Worm (Caenorhabditis elegans): ENCODE measurements around the gene alkb-1.
"Not testable (repeated sequence)": the region's sequence is repeated elsewhere in the genome, so short reads cannot be mapped to it uniquely, and the experiment has no call there.

alkb-1 gene

ce11 chrII:1446696-1447293 is 34.6 kb downstream of the alkb-1 start, which contains the start of gene Y51H7C.12:
Gene Y51H7C.12, minus strand, starts transcription at chrII:1446746.
- not testable (repeated sequence) for TF ChIP-seq sea-1 (GFP tag; conservative IDR thresholded peaks at IDR 0.05); hmg-4 (GFP tag; optimal IDR thresholded peaks at IDR 0.05); ceh-13 (GFP tag; optimal IDR thresholded peaks at IDR 0.05)

- TF ChIP-seq pes-1 (GFP tag; IDR thresholded peaks at IDR 0.05): peak; percentile 50; the same call in 1 of the 2 replicates
- TF ChIP-seq tbx-37 (GFP tag; conservative IDR thresholded peaks at IDR 0.05): peak; percentile 58
- TF ChIP-seq scrt-1 (GFP tag; IDR thresholded peaks at IDR 0.05): peak; percentile 61; the same call in 1 of the 2 replicates
Measured at ce11 chrII:1451975-1452374, 39.8 kb downstream of the alkb-1 start.

ce11 chrII:1453209-1453608 is 41.0 kb downstream of the alkb-1 start:
- TF ChIP-seq sea-1 (GFP tag; conservative IDR thresholded peaks at IDR 0.05) (peak; percentile 53; the same call in 1 of the 2 replicates), scrt-1 (GFP tag; IDR thresholded peaks at IDR 0.05) (peak; percentile 35; the same call in 1 of the 2 replicates), pes-1 (GFP tag; IDR thresholded peaks at IDR 0.05) (peak; percentile 46)

DNA sequence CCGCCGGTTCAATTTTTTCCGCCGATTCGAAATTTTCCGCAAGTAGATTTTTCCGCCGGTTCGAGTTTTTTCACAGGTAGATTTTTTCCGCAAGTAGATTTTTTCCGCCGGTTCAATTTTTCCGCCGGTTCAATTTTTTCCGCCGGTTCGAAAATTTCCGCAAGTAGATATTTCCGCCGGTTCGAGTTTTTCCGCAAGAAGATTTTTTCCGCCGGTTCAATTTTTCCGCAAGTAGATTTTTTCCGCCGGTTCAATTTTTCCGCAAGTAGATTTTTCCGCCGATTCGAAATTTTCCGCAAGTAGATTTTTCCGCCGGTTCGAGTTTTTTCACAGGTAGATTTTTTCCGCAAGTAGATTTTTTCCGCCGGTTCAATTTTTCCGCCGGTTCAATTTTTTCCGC is 41.5 kb downstream of the alkb-1 start:
- peak; percentile 41; the same call in 1 of the 2 replicates for TF ChIP-seq pes-1 (GFP tag; IDR thresholded peaks at IDR 0.05)
- peak; percentile 53; the same call in 1 of the 2 replicates for TF ChIP-seq scrt-1 (GFP tag; IDR thresholded peaks at IDR 0.05)

DNA sequence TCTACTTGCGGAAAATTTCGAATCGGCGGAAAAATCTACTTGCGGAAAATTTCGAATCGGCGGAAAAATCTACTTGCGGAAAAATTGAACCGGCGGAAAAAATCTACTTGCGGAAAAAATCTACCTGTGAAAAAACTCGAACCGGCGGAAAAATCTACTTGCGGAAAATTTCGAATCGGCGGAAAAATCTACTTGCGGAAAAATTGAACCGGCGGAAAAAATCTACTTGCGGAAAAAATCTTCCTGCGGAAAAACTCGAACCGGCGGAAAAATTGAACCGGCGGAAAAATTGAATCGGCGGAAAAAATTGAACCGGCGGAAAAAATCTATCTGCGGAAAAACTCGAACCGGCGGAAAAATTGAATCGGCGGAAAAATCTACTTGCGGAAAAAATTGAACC is 45.6 kb downstream of the alkb-1 start:
- TF ChIP-seq pes-1 (GFP tag; IDR thresholded peaks at IDR 0.05) (peak; percentile 75), tbx-11 (GFP tag; IDR thresholded peaks at IDR 0.05) (peak; percentile 60; the same call in 1 of the 2 replicates)

DNA sequence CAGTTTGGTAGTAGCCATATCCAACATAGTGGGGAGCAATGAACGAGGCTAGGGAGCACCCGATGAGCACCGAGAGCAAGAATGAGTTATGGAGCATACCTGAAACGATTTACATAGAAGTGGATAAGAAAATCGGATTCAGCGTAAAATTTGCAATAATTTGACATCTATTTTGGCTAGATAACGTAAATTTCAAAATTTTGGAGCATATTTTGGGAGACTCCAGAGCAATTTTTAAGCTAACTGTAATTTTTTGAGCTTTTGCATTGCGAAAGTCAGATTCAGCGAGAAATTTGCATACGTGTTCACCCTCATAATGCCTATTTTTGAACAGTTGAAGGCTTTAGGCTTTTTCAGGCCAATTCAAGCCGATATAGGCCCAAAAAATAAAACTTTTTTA is 54.2 kb downstream of the alkb-1 start, which contains the start of gene Y51H7C.13:
Gene Y51H7C.13 (minus strand): TSS at position 101 of the 400 bp plus-strand sequence.
- TF ChIP-seq aly-1 (tag; optimal IDR thresholded peaks at IDR 0.05) (no peak), B0310.2 (tag; optimal IDR thresholded peaks at IDR 0.05) (no peak), F13C5.2 (tag; optimal IDR thresholded peaks at IDR 0.05) (no peak), tra-4 (tag; optimal IDR thresholded peaks at IDR 0.05) (no peak), hmg-4 (GFP tag; optimal IDR thresholded peaks at IDR 0.05) (no peak), sea-1 (GFP tag; conservative IDR thresholded peaks at IDR 0.05) (no peak), ama-1 (optimal IDR thresholded peaks at IDR 0.05) (no peak), tbx-11 (GFP tag; IDR thresholded peaks at IDR 0.05) (no peak), pes-1 (GFP tag; IDR thresholded peaks at IDR 0.05) (no peak), hnd-1 (tag; optimal IDR thresholded peaks at IDR 0.05) (no peak), flt-1 (GFP tag; IDR thresholded peaks at IDR 0.05) (no peak), scrt-1 (GFP tag; IDR thresholded peaks at IDR 0.05) (no peak), ceh-36 (tag; optimal IDR thresholded peaks at IDR 0.05) (no peak), ceh-13 (GFP tag; optimal IDR thresholded peaks at IDR 0.05) (no peak)

ce11 chrII:1467711-1468110 is 55.5 kb downstream of the alkb-1 start, which contains the start of gene Y51H7C.1:
Gene Y51H7C.1, plus strand, starts transcription at chrII:1467727.
- not testable (repeated sequence) for TF ChIP-seq tra-4 (tag; optimal IDR thresholded peaks at IDR 0.05); tbx-37 (GFP tag; conservative IDR thresholded peaks at IDR 0.05); ceh-13 (GFP tag; optimal IDR thresholded peaks at IDR 0.05)

Data from whole organism, early embryonic.